Fruit fly (Drosophila melanogaster) whole organism, embryonic: Measurements from ENCODE around the gene CG13694.

Experiments
- Antp ChIP-seq: fragments of 200-800 bp; sonication (Bioruptor generic); optimal IDR thresholded peaks from 3 replicates; lab custom pipeline; 2016; ENCODE audit warnings: missing biosample characterization, missing genetic modification characterization
- CG10274 ChIP-seq: fragments of 200-800 bp; sonication (Bioruptor generic); optimal IDR thresholded peaks from 3 replicates; lab custom pipeline; 2017; ENCODE audit warnings: missing biosample characterization, mild to moderate bottlenecking, missing genetic modification characterization
- CG10543 ChIP-seq: fragments of 200-800 bp; sonication (Bioruptor generic); optimal IDR thresholded peaks from 3 replicates; lab custom pipeline; 2017; ENCODE audit warnings: missing biosample characterization, mild to moderate bottlenecking, missing genetic modification characterization, moderate library complexity
- CG11247 ChIP-seq: fragments of 200-800 bp; sonication (Bioruptor generic); IDR thresholded peaks from 2 replicates; pipeline ENCODE4 v1.3.6; 2022; ENCODE audit warnings: missing biosample characterization, missing genetic modification characterization
- CG1602 ChIP-seq: fragments of 200-800 bp; sonication (Bioruptor generic); optimal IDR thresholded peaks from 3 replicates; lab custom pipeline; 2016; ENCODE audit warnings: missing biosample characterization, missing genetic modification characterization
- CG17359 ChIP-seq: fragments of 200-800 bp; sonication (Bioruptor generic); optimal IDR thresholded peaks from 3 replicates; lab custom pipeline; 2018; ENCODE audit warnings: missing biosample characterization, mild to moderate bottlenecking, missing genetic modification characterization, moderate library complexity
- CG17361 ChIP-seq: fragments of 200-800 bp; sonication (Bioruptor generic); IDR thresholded peaks from 3 replicates; pipeline ENCODE4 v1.3.6; 2022; ENCODE audit warnings: missing biosample characterization, missing genetic modification characterization
- CG17385 ChIP-seq: fragments of 200-800 bp; sonication (Bioruptor generic); optimal IDR thresholded peaks from 3 replicates; lab custom pipeline; 2018; ENCODE audit warnings: missing biosample characterization, mild to moderate bottlenecking, missing genetic modification characterization
- CG17802 ChIP-seq: fragments of 200-800 bp; sonication (Bioruptor generic); optimal IDR thresholded peaks from 2 replicates; lab custom pipeline; 2018; ENCODE audit warnings: missing biosample characterization, mild to moderate bottlenecking, missing genetic modification characterization, moderate library complexity
- CG17912 ChIP-seq: fragments of 200-800 bp; sonication (Bioruptor generic); optimal IDR thresholded peaks from 2 replicates; lab custom pipeline; 2018; ENCODE audit warnings: missing biosample characterization, mild to moderate bottlenecking, missing genetic modification characterization
- CG18599 ChIP-seq: fragments of 200-800 bp; sonication (Bioruptor generic); optimal IDR thresholded peaks from 3 replicates; lab custom pipeline; 2017; ENCODE audit warnings: missing biosample characterization, missing genetic modification characterization, mild to moderate bottlenecking, moderate library complexity, missing genetic modification reagents
- CG18619 ChIP-seq: fragments of 200-800 bp; sonication (Bioruptor generic); optimal IDR thresholded peaks from 3 replicates; lab custom pipeline; 2017; ENCODE audit warnings: missing biosample characterization, mild to moderate bottlenecking, missing genetic modification characterization
- CG30431 ChIP-seq: fragments of 200-800 bp; sonication (Bioruptor generic); optimal IDR thresholded peaks from 2 replicates; lab custom pipeline; 2017; ENCODE audit warnings: missing biosample characterization, missing genetic modification characterization
- CG4707 ChIP-seq: fragments of 200-800 bp; sonication (Bioruptor generic); optimal IDR thresholded peaks from 2 replicates; lab custom pipeline; 2018; ENCODE audit warnings: missing biosample characterization, mild to moderate bottlenecking, missing genetic modification characterization, moderate library complexity
- CG7357 ChIP-seq: fragments of 200-800 bp; sonication (Bioruptor generic); IDR thresholded peaks from 3 replicates; pipeline ENCODE4 v1.3.6; 2022; ENCODE audit warnings: missing biosample characterization, missing genetic modification characterization
- CG7963 ChIP-seq: fragments of 200-800 bp; sonication (Bioruptor generic); IDR thresholded peaks from 3 replicates; pipeline ENCODE4 v1.3.6; 2022; ENCODE audit warnings: missing biosample characterization, missing genetic modification characterization; ENCODE audit not compliant: partially characterized antibody
- CG9727 ChIP-seq: fragments of 200-800 bp; sonication (Bioruptor generic); optimal IDR thresholded peaks from 3 replicates; lab custom pipeline; 2017; ENCODE audit warnings: missing biosample characterization, mild to moderate bottlenecking, missing genetic modification characterization
- CTCF ChIP-seq: fragments of 200-800 bp; sonication (Bioruptor generic); optimal IDR thresholded peaks from 2 replicates; lab custom pipeline; 2017; ENCODE audit warnings: missing biosample characterization, mild to moderate bottlenecking, missing genetic modification characterization, moderate library complexity
- D ChIP-seq, 2 experiments: fragments of 200-800 bp in 1 of 2; fragments of >200 bp in 1 of 2; sonication (Bioruptor generic) in 1 of 2; optimal IDR thresholded peaks; 2 replicates in 1 of 2; 3 replicates in 1 of 2; lab custom pipeline; 2017; ENCODE audit warnings: mild to moderate bottlenecking in 1 of 2, missing biosample characterization in 1 of 2, missing genetic modification characterization in 1 of 2, missing genetic modification reagents in 1 of 2
- Doc3 ChIP-seq: fragments of 200-800 bp; sonication (Bioruptor generic); IDR thresholded peaks from 3 replicates; pipeline ENCODE4 v1.3.6; 2022; ENCODE audit warnings: missing biosample characterization, missing genetic modification characterization; ENCODE audit not compliant: partially characterized antibody
- Fer2 ChIP-seq: fragments of 200-800 bp; sonication (Bioruptor generic); optimal IDR thresholded peaks from 2 replicates; lab custom pipeline; 2018; ENCODE audit warnings: missing biosample characterization, mild to moderate bottlenecking, missing genetic modification characterization, moderate library complexity
- Gug ChIP-seq: fragments of 200-800 bp; sonication (Bioruptor generic); IDR thresholded peaks from 4 replicates; pipeline ENCODE4 v1.3.6; 2022; ENCODE audit warnings: missing biosample characterization, missing genetic modification characterization
- Hey ChIP-seq: fragments of 200-800 bp; sonication (Bioruptor generic); optimal IDR thresholded peaks from 3 replicates; lab custom pipeline; 2018; ENCODE audit warnings: missing biosample characterization, mild to moderate bottlenecking, missing genetic modification characterization
- Mrtf ChIP-seq: fragments of 200-800 bp; sonication (Bioruptor generic); IDR thresholded peaks from 3 replicates; pipeline ENCODE4 v1.3.6; 2022; ENCODE audit warnings: missing biosample characterization, missing genetic modification characterization
- NK7.1 ChIP-seq: fragments of 200-800 bp; sonication (Bioruptor generic); optimal IDR thresholded peaks from 3 replicates; lab custom pipeline; 2016; ENCODE audit warnings: missing biosample characterization, missing genetic modification characterization
- Rx ChIP-seq: fragments of 200-800 bp; sonication (Bioruptor generic); IDR thresholded peaks from 2 replicates; pipeline ENCODE4 v1.3.6; 2022; ENCODE audit warnings: missing biosample characterization, missing genetic modification characterization
- Ssrp ChIP-seq: fragments of 200-800 bp; sonication (Bioruptor generic); optimal IDR thresholded peaks from 2 replicates; lab custom pipeline; 2018; ENCODE audit warnings: missing biosample characterization, mild to moderate bottlenecking, missing genetic modification characterization, moderate library complexity
- ac ChIP-seq: fragments of 200-800 bp; sonication (Bioruptor generic); optimal IDR thresholded peaks from 3 replicates; lab custom pipeline; 2017; ENCODE audit warnings: missing biosample characterization, mild to moderate bottlenecking, missing genetic modification characterization
- bab2 ChIP-seq: fragments of 200-800 bp; sonication (Bioruptor generic); optimal IDR thresholded peaks from 2 replicates; lab custom pipeline; 2016; ENCODE audit warnings: missing biosample characterization, missing genetic modification characterization
- bcd ChIP-seq: fragments of 200-800 bp; sonication (Bioruptor generic); optimal IDR thresholded peaks from 2 replicates; lab custom pipeline; 2017; ENCODE audit warnings: missing biosample characterization, mild to moderate bottlenecking, missing genetic modification characterization
- btn ChIP-seq: fragments of 200-800 bp; sonication (Bioruptor generic); optimal IDR thresholded peaks from 2 replicates; lab custom pipeline; 2016; ENCODE audit warnings: missing biosample characterization, missing genetic modification characterization
- cas ChIP-seq: fragments of 200-800 bp; sonication (Bioruptor generic); IDR thresholded peaks from 2 replicates; pipeline ENCODE4 v1.3.6; 2022; ENCODE audit warnings: missing biosample characterization, missing genetic modification characterization
- cato ChIP-seq: fragments of 200-800 bp; sonication (Bioruptor generic); optimal IDR thresholded peaks from 2 replicates; lab custom pipeline; 2016; ENCODE audit warnings: missing biosample characterization, missing genetic modification characterization, borderline replicate concordance
- ewg ChIP-seq: fragments of 200-800 bp; sonication (Bioruptor generic); optimal IDR thresholded peaks from 3 replicates; lab custom pipeline; 2017; ENCODE audit warnings: mild to moderate bottlenecking, missing biosample characterization, missing genetic modification reagents, missing genetic modification characterization
- exex ChIP-seq: fragments of 200-800 bp; sonication (Bioruptor generic); optimal IDR thresholded peaks from 4 replicates; lab custom pipeline; 2018; ENCODE audit warnings: missing biosample characterization, mild to moderate bottlenecking, missing genetic modification characterization, moderate library complexity
- fru ChIP-seq: fragments of >200 bp; optimal IDR thresholded peaks from 2 replicates; lab custom pipeline; 2017
- gce ChIP-seq: fragments of 200-800 bp; sonication (Bioruptor generic); IDR thresholded peaks from 3 replicates; pipeline ENCODE4 v1.3.6; 2022; ENCODE audit warnings: missing biosample characterization, missing genetic modification characterization
- gem ChIP-seq: fragments of 200-800 bp; sonication (Bioruptor generic); optimal IDR thresholded peaks from 2 replicates; lab custom pipeline; 2019; ENCODE audit warnings: missing biosample characterization, mild to moderate bottlenecking, missing genetic modification characterization, moderate library complexity
- gro ChIP-seq: fragments of 200-800 bp; sonication (Bioruptor generic); optimal IDR thresholded peaks from 2 replicates; lab custom pipeline; 2016; ENCODE audit warnings: missing biosample characterization, missing genetic modification characterization
- hb ChIP-seq: fragments of 200-800 bp; sonication (Bioruptor generic); IDR thresholded peaks from 3 replicates; pipeline ENCODE4 v1.3.6; 2022; ENCODE audit warnings: missing biosample characterization, missing genetic modification characterization; ENCODE audit not compliant: partially characterized antibody
- jumu ChIP-seq: fragments of 200-800 bp; sonication (Bioruptor generic); optimal IDR thresholded peaks from 3 replicates; lab custom pipeline; 2016; ENCODE audit warnings: missing biosample characterization, missing genetic modification characterization
- nau ChIP-seq: fragments of 200-800 bp; sonication (Bioruptor generic); optimal IDR thresholded peaks from 3 replicates; lab custom pipeline; 2017; ENCODE audit warnings: missing biosample characterization, mild to moderate bottlenecking, missing genetic modification characterization, missing genetic modification reagents
- org-1 ChIP-seq: fragments of 200-800 bp; sonication (Bioruptor generic); optimal IDR thresholded peaks from 2 replicates; lab custom pipeline; 2017; ENCODE audit warnings: missing biosample characterization, missing genetic modification characterization
- pum ChIP-seq: fragments of 200-800 bp; sonication (Bioruptor generic); optimal IDR thresholded peaks from 2 replicates; lab custom pipeline; 2016; ENCODE audit warnings: missing biosample characterization, missing genetic modification characterization
- stc ChIP-seq: fragments of 200-800 bp; sonication (Bioruptor generic); IDR thresholded peaks from 2 replicates; pipeline ENCODE4 v1.3.6; 2022; ENCODE audit warnings: missing biosample characterization, missing genetic modification characterization
- stwl ChIP-seq: fragments of 200-800 bp; sonication (Bioruptor generic); optimal IDR thresholded peaks from 3 replicates; lab custom pipeline; 2018; ENCODE audit warnings: missing biosample characterization, mild to moderate bottlenecking, missing genetic modification characterization, moderate library complexity
- tll ChIP-seq, 2 experiments: fragments of 200-800 bp in 1 of 2; fragments of >200 bp in 1 of 2; sonication (Bioruptor generic) in 1 of 2; optimal IDR thresholded peaks; 2 replicates each; lab custom pipeline; 2017 to 2019; ENCODE audit warnings: missing biosample characterization in 2 of 2, missing genetic modification characterization in 2 of 2, mild to moderate bottlenecking in 1 of 2, moderate library complexity in 1 of 2
- unc-4 ChIP-seq: fragments of 200-800 bp; sonication (Bioruptor generic); IDR thresholded peaks from 2 replicates; pipeline ENCODE4 v1.3.6; 2022; ENCODE audit warnings: missing biosample characterization, missing genetic modification characterization; ENCODE audit not compliant: partially characterized antibody
- wor ChIP-seq: fragments of 200-800 bp; sonication (Bioruptor generic); IDR thresholded peaks from 2 replicates; pipeline ENCODE4 v1.3.6; 2022; ENCODE audit warnings: missing biosample characterization, missing genetic modification characterization

Gene CG13694

DNA sequence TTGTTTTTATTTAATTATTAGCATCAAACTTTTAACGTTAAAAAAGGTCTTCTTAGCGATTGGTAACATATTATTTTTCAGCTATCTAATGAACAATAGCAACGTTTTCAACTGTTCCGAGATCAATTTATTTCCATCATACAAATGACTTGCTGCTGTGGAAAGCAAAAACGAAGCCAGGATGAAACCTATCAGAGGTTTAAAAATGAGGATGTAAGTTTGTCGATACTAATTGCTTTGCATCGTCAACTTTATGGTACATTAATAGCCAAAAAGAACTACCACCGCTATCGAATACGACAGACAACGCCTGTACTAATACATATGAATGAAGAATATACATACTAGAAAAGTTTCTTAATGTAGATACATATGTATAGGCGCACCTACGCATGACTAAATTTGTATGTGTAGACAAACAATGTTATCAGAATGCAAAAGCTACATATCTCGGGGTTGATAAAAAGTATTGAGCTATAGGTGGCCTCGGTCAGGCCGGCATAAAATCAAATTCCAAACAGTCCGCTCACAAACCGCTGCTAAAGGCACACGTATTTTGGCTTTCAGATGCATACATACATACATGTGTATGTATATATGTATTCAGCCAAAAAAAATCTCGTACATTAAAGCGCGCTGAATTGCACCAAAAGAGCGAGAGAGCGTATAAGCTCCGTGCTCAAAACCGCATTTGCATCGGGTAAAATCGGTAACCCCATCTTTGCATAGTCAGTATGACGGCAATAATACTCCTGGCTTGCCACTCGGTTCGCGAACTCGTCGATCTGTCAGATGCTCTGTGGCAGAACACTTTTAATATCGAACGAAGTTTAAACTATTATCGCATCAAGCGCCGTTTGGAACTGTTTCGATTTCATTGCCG, 44.2 kb downstream of the CG13694 start (continued):
- no peak for TF ChIP-seq org-1 (GFP tag; lab: Kevin White, UChicago)
- TF ChIP-seq jumu, result no peak
- TF ChIP-seq Ssrp, result no peak
- TF ChIP-seq unc-4, result peak; percentile 28; the same call in 1 of the 2 replicates
- TF ChIP-seq stwl (tag; lab: Kevin White, UChicago), result no peak
- no peak for TF ChIP-seq btn
- TF ChIP-seq bcd (GFP tag; lab: Kevin White, UChicago), result no peak
- TF ChIP-seq CG17359 (tag; lab: Kevin White, UChicago), result no peak
- no peak for TF ChIP-seq cato (GFP tag; lab: Kevin White, UChicago)
- TF ChIP-seq NK7.1 (GFP tag; lab: Kevin White, UChicago), result no peak
- TF ChIP-seq Mrtf (GFP tag; lab: Robert Waterston, UW), result no peak
- no peak for TF ChIP-seq ac (GFP tag; lab: Kevin White, UChicago)
- no peak for TF ChIP-seq CG4707 (GFP tag; lab: Kevin White, UChicago)
- TF ChIP-seq Fer2 (tag; lab: Kevin White, UChicago), result no peak
- TF ChIP-seq CG7357 (GFP tag; lab: Robert Waterston, UW), result no peak
- peak; percentile 21 for TF ChIP-seq exex (tag; lab: Kevin White, UChicago)
- TF ChIP-seq nau (GFP tag; lab: Kevin White, UChicago), result no peak
- TF ChIP-seq CG30431 (GFP tag; lab: Kevin White, UChicago), result no peak
- TF ChIP-seq CG18619 (GFP tag; lab: Kevin White, UChicago), result no peak
- no peak for TF ChIP-seq bab2 (GFP tag; lab: Kevin White, UChicago)
- TF ChIP-seq gce, result no peak
- TF ChIP-seq D (optimal IDR thresholded peaks at IDR 0.05; lab: Kevin White, UChicago), result no peak
- no peak for TF ChIP-seq D (GFP tag; optimal IDR thresholded peaks at IDR 0.05; lab: Kevin White, UChicago)
- no peak for TF ChIP-seq tll (GFP tag; optimal IDR thresholded peaks at IDR 0.05; lab: Kevin White, UChicago)
- no peak for TF ChIP-seq pum (GFP tag; lab: Kevin White, UChicago)
- TF ChIP-seq Gug (GFP tag; lab: Robert Waterston, UW), result no peak
- no peak for TF ChIP-seq CG17385
- TF ChIP-seq CG17361 (GFP tag; lab: Robert Waterston, UW), result no peak
- TF ChIP-seq Rx, result no peak
- peak; percentile 91 for TF ChIP-seq CTCF
- TF ChIP-seq CG10274 (GFP tag; lab: Kevin White, UChicago), result no peak
- peak; percentile 20 for TF ChIP-seq CG10543 (GFP tag; lab: Kevin White, UChicago)
- TF ChIP-seq CG18599, result no peak
- no peak for TF ChIP-seq cas (GFP tag; lab: Robert Waterston, UW)
- peak; percentile 45; the same call in 1 of the 3 replicates for TF ChIP-seq Doc3
- TF ChIP-seq CG11247 (GFP tag; lab: Robert Waterston, UW), result no peak
- TF ChIP-seq hb, result no peak
- TF ChIP-seq Antp, result no peak
- no peak for TF ChIP-seq CG7963
- TF ChIP-seq ewg (GFP tag; lab: Kevin White, UChicago), result peak; percentile 35
- TF ChIP-seq CG9727 (GFP tag; lab: Kevin White, UChicago), result no peak
- no peak for TF ChIP-seq stc (GFP tag; lab: Robert Waterston, UW)
- no peak for TF ChIP-seq Hey (tag; lab: Kevin White, UChicago)
- no peak for TF ChIP-seq CG17912 (GFP tag; lab: Kevin White, UChicago)
- no peak for TF ChIP-seq CG17802 (tag; lab: Kevin White, UChicago)
- peak; percentile 3 for TF ChIP-seq gem
- TF ChIP-seq gro (GFP tag; lab: Kevin White, UChicago), result no peak
- no peak for TF ChIP-seq fru (lab: Kevin White, UChicago)
- no peak for TF ChIP-seq CG1602 (GFP tag; lab: Kevin White, UChicago)
- TF ChIP-seq wor, result no peak
